Worm (Caenorhabditis elegans) whole organism, L1 larva: ENCODE data around the gene C05C9.3.

Source experiments
- nhr-12 ChIP-seq: sonication (generic microtip); optimal IDR thresholded peaks from 2 replicates; lab custom pipeline; 2017; ENCODE audit warnings: missing biosample characterization, missing genetic modification characterization
- nhr-77 ChIP-seq: fragments of 150-350 bp; optimal IDR thresholded peaks from 2 replicates; lab custom pipeline; 2014; ENCODE audit warnings: missing biosample characterization, missing genetic modification characterization
- nhr-90 ChIP-seq: sonication (generic microtip); optimal IDR thresholded peaks from 2 replicates; lab custom pipeline; 2016; ENCODE audit warnings: mild to moderate bottlenecking, missing genetic modification characterization, missing compliant biosample characterization; ENCODE audit not compliant: poor library complexity
- unc-62 ChIP-seq: fragments of 150-350 bp; optimal IDR thresholded peaks from 2 replicates; lab custom pipeline; 2014; ENCODE audit warnings: missing biosample characterization, missing genetic modification reagents, missing genetic modification characterization
- ztf-11 ChIP-seq, 2 experiments: sonication (generic microtip); optimal IDR thresholded peaks; 2 replicates each; lab custom pipeline; 2016 to 2017; ENCODE audit warnings: missing genetic modification characterization in 2 of 2, missing biosample characterization in 1 of 2, missing compliant biosample characterization in 1 of 2

DNA sequence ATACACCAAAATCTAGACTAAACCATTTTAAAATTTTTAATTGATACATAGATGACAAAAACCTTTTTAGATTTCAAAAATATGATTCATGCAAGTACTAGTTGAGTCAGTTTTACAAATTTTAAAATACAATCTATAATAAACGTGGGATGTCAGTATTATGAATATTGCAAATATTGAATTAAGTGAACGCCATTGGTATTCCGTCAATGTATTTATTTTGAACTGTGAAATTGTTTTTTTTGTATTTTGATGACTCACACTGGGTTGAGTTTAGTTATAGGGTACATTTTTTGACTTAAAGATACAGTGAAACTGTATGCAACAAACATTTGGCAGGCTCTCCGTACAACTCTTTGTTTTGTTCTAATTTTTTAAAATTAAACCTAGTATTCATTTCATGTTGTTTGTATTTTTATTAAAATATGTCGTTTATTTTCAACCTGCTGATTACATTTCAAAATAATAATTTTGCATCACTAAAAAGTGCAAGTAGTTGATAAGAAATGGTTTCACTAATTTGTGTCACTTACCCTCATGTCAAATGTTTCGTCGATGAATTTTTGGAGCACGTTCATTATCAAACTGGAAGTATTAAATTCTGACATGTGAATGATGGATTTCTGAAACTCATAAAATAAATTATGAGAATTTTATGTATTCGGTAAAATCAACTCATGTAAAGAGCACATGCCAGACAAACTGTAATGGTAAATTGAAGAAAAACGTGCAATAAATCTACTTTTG lies 47.6 kb downstream of the C05C9.3 start, which contains the start of gene W02H3.1:
- TF ChIP-seq ztf-11 (tag; optimal IDR thresholded peaks at IDR 0.05; lab: Kevin White, UChicago) (no peak), nhr-77 (tag; lab: Kevin White, UChicago) (no peak), nhr-90 (tag; lab: Kevin White, UChicago) (no peak), nhr-12 (tag; lab: Kevin White, UChicago) (no peak), unc-62 (GFP tag; lab: Kevin White, UChicago) (no peak)
